Worm (Caenorhabditis elegans) whole organism, L1 larva: ENCODE results near the gene Y53G8AL.1.

Source experiments
- C34B4.2 ChIP-seq: sonication (generic microtip); optimal IDR thresholded peaks from 2 replicates; lab custom pipeline; 2017; ENCODE audit warnings: mild to moderate bottlenecking, missing genetic modification characterization, missing compliant biosample characterization
- F16B12.6 ChIP-seq: fragments of 150-350 bp; optimal IDR thresholded peaks from 2 replicates; lab custom pipeline; 2014; ENCODE audit warnings: missing biosample characterization, missing genetic modification characterization
- alr-1 ChIP-seq: fragments of 200-800 bp; sonication (Bioruptor generic); optimal IDR thresholded peaks from 2 replicates; lab custom pipeline; 2018; ENCODE audit warnings: borderline replicate concordance, mild to moderate bottlenecking, missing genetic modification characterization, missing compliant biosample characterization
- ama-1 ChIP-seq: fragments of 150-350 bp; optimal IDR thresholded peaks from 2 replicates; lab custom pipeline; 2014
- ceh-63 ChIP-seq: fragments of 200-800 bp; sonication (Bioruptor generic); optimal IDR thresholded peaks from 2 replicates; lab custom pipeline; 2018; ENCODE audit warnings: mild to moderate bottlenecking, missing genetic modification characterization, missing compliant biosample characterization
- ceh-88 ChIP-seq: fragments of 200-800 bp; sonication (Bioruptor generic); IDR thresholded peaks from 2 replicates; pipeline ENCODE4 v1.3.6; 2022; ENCODE audit warnings: missing genetic modification characterization, missing compliant biosample characterization
- ceh-90 ChIP-seq: sonication (generic microtip); optimal IDR thresholded peaks from 2 replicates; lab custom pipeline; 2016; ENCODE audit warnings: missing genetic modification characterization, missing compliant biosample characterization
- dsc-1 ChIP-seq: sonication (generic microtip); optimal IDR thresholded peaks from 2 replicates; lab custom pipeline; 2016; ENCODE audit warnings: mild to moderate bottlenecking, missing genetic modification characterization, missing compliant biosample characterization
- efl-1 ChIP-seq, 4 experiments: fragments of 150-350 bp; optimal IDR thresholded peaks in 3 of 4; peaks in 1 of 4; 1 replicate in 1 of 4; 2 replicates in 3 of 4; lab custom pipeline; 2014; ENCODE audit warnings: missing biosample characterization in 2 of 4, missing genetic modification characterization in 2 of 4, missing genetic modification reagents in 2 of 4
- efl-3 ChIP-seq: fragments of 200-800 bp; sonication (Bioruptor generic); optimal IDR thresholded peaks from 2 replicates; lab custom pipeline; 2018; ENCODE audit warnings: mild to moderate bottlenecking, missing genetic modification characterization, missing compliant biosample characterization
- elt-2 ChIP-seq: sonication (generic microtip); optimal IDR thresholded peaks from 2 replicates; lab custom pipeline; 2016; ENCODE audit warnings: missing genetic modification characterization, mild to moderate bottlenecking, inconsistent platforms, missing compliant biosample characterization, missing genetic modification reagents
- elt-3 ChIP-seq, 6 experiments: fragments of 150-350 bp in 1 of 6; sonication (generic microtip); optimal IDR thresholded peaks; 2 replicates each; lab custom pipeline; 2017 to 2018; ENCODE audit warnings: missing biosample characterization in 6 of 6, missing genetic modification characterization in 6 of 6, inconsistent platforms in 1 of 6
- ets-5 ChIP-seq: fragments of 200-800 bp; sonication (Bioruptor generic); IDR thresholded peaks from 2 replicates; pipeline ENCODE4 v1.3.6; 2022; ENCODE audit warnings: missing genetic modification characterization, missing compliant biosample characterization
- fkh-10 ChIP-seq: sonication (generic microtip); optimal IDR thresholded peaks from 2 replicates; lab custom pipeline; 2017; ENCODE audit warnings: missing biosample characterization, missing genetic modification reagents, missing genetic modification characterization
- fkh-4 ChIP-seq: sonication (generic microtip); optimal IDR thresholded peaks from 2 replicates; lab custom pipeline; 2016; ENCODE audit warnings: missing compliant biosample characterization, missing genetic modification characterization, borderline replicate concordance
- fkh-8 ChIP-seq: sonication (generic microtip); optimal IDR thresholded peaks from 2 replicates; lab custom pipeline; 2016; ENCODE audit warnings: mild to moderate bottlenecking, missing genetic modification characterization, missing compliant biosample characterization
- fos-1 ChIP-seq: fragments of 150-350 bp; optimal IDR thresholded peaks from 2 replicates; lab custom pipeline; 2014; ENCODE audit warnings: missing biosample characterization, missing genetic modification characterization
- hlh-4 ChIP-seq: sonication (generic microtip); optimal IDR thresholded peaks from 2 replicates; lab custom pipeline; 2016; ENCODE audit warnings: mild to moderate bottlenecking, missing genetic modification characterization, missing compliant biosample characterization
- irx-1 ChIP-seq: sonication (generic microtip); optimal IDR thresholded peaks from 2 replicates; lab custom pipeline; 2016; ENCODE audit warnings: missing genetic modification characterization, missing compliant biosample characterization
- isw-1 ChIP-seq: fragments of 200-800 bp; sonication (Bioruptor generic); IDR thresholded peaks from 2 replicates; pipeline ENCODE4 v1.3.6; 2022; ENCODE audit warnings: missing genetic modification characterization, missing compliant biosample characterization
- lir-3 ChIP-seq: sonication (generic microtip); optimal IDR thresholded peaks from 2 replicates; lab custom pipeline; 2016; ENCODE audit warnings: mild to moderate bottlenecking, missing genetic modification characterization, moderate library complexity, missing compliant biosample characterization; ENCODE audit not compliant: poor library complexity
- lsy-2 ChIP-seq, 2 experiments: fragments of 150-350 bp; optimal IDR thresholded peaks; 2 replicates each; lab custom pipeline; 2014; ENCODE audit warnings: missing biosample characterization in 2 of 2, missing genetic modification characterization in 2 of 2
- mef-2 ChIP-seq: fragments of 150-350 bp; optimal IDR thresholded peaks from 2 replicates; lab custom pipeline; 2014; ENCODE audit warnings: missing biosample characterization, missing genetic modification characterization
- mep-1 ChIP-seq: fragments of 150-350 bp; optimal IDR thresholded peaks from 2 replicates; lab custom pipeline; 2014; ENCODE audit warnings: missing biosample characterization, missing genetic modification characterization
- nhr-11 ChIP-seq: fragments of 150-350 bp; optimal IDR thresholded peaks from 2 replicates; lab custom pipeline; 2014; ENCODE audit warnings: missing biosample characterization, missing genetic modification characterization
- nhr-12 ChIP-seq: sonication (generic microtip); optimal IDR thresholded peaks from 2 replicates; lab custom pipeline; 2017; ENCODE audit warnings: missing biosample characterization, missing genetic modification characterization
- nhr-237 ChIP-seq: fragments of 150-350 bp; optimal IDR thresholded peaks from 2 replicates; lab custom pipeline; 2014; ENCODE audit warnings: missing biosample characterization, missing genetic modification characterization
- nhr-28 ChIP-seq: fragments of 150-350 bp; optimal IDR thresholded peaks from 2 replicates; lab custom pipeline; 2014; ENCODE audit warnings: missing biosample characterization, missing genetic modification characterization
- nhr-47 ChIP-seq: sonication (generic microtip); optimal IDR thresholded peaks from 2 replicates; lab custom pipeline; 2016; ENCODE audit warnings: mild to moderate bottlenecking, missing genetic modification characterization, moderate library complexity, missing compliant biosample characterization
- nhr-71 ChIP-seq: sonication (generic microtip); optimal IDR thresholded peaks from 2 replicates; lab custom pipeline; 2016; ENCODE audit warnings: mild to moderate bottlenecking, missing genetic modification characterization, moderate library complexity, missing compliant biosample characterization
- nhr-76 ChIP-seq: sonication (generic microtip); optimal IDR thresholded peaks from 2 replicates; lab custom pipeline; 2017; ENCODE audit warnings: missing biosample characterization, missing genetic modification characterization
- nhr-77 ChIP-seq: fragments of 150-350 bp; optimal IDR thresholded peaks from 2 replicates; lab custom pipeline; 2014; ENCODE audit warnings: missing biosample characterization, missing genetic modification characterization
- nhr-84 ChIP-seq: sonication (generic microtip); optimal IDR thresholded peaks from 2 replicates; lab custom pipeline; 2017; ENCODE audit warnings: missing biosample characterization, missing genetic modification characterization
- nhr-85 ChIP-seq: sonication (generic microtip); peaks from one replicate; lab custom pipeline; 2016; ENCODE audit warnings: missing genetic modification characterization, inconsistent platforms, missing compliant biosample characterization
- pag-3 ChIP-seq: sonication (generic microtip); optimal IDR thresholded peaks from 2 replicates; lab custom pipeline; 2017; ENCODE audit warnings: missing genetic modification characterization, mild to moderate bottlenecking, missing compliant biosample characterization, antibody characterized with exemption, borderline replicate concordance; ENCODE audit not compliant: insufficient read depth
- rnt-1 ChIP-seq: sonication (generic microtip); optimal IDR thresholded peaks from 2 replicates; lab custom pipeline; 2016; ENCODE audit warnings: mild to moderate bottlenecking, missing genetic modification characterization, moderate library complexity, missing compliant biosample characterization
- snpc-4 ChIP-seq: fragments of 150-350 bp; optimal IDR thresholded peaks from 2 replicates; lab custom pipeline; 2014; ENCODE audit warnings: missing biosample characterization, missing genetic modification characterization
- snu-23 ChIP-seq: sonication (generic microtip); optimal IDR thresholded peaks from 2 replicates; lab custom pipeline; 2016; ENCODE audit warnings: missing genetic modification characterization, missing compliant biosample characterization
- sptf-1 ChIP-seq: fragments of 150-350 bp; optimal IDR thresholded peaks from 2 replicates; lab custom pipeline; 2014; ENCODE audit warnings: missing biosample characterization, missing genetic modification characterization
- sup-37 ChIP-seq: fragments of 200-800 bp; sonication (Bioruptor generic); optimal IDR thresholded peaks from 2 replicates; lab custom pipeline; 2018; ENCODE audit warnings: mild to moderate bottlenecking, missing genetic modification characterization, missing compliant biosample characterization
- tbx-2 ChIP-seq: sonication (generic microtip); optimal IDR thresholded peaks from 2 replicates; lab custom pipeline; 2016; ENCODE audit warnings: missing genetic modification characterization, missing compliant biosample characterization
- tlp-1 ChIP-seq: fragments of 150-350 bp; optimal IDR thresholded peaks from 2 replicates; lab custom pipeline; 2014; ENCODE audit warnings: missing biosample characterization, missing genetic modification characterization
- unc-130 ChIP-seq: fragments of 150-350 bp; optimal IDR thresholded peaks from 2 replicates; lab custom pipeline; 2017; ENCODE audit warnings: missing biosample characterization, missing genetic modification characterization, inconsistent platforms
- unc-30 ChIP-seq: sonication (generic microtip); optimal IDR thresholded peaks from 2 replicates; lab custom pipeline; 2017; ENCODE audit warnings: missing biosample characterization, missing genetic modification characterization
- unc-86 ChIP-seq: sonication (generic microtip); optimal IDR thresholded peaks from 2 replicates; lab custom pipeline; 2016; ENCODE audit warnings: missing genetic modification characterization, missing compliant biosample characterization
- vab-15 ChIP-seq: sonication (generic microtip); optimal IDR thresholded peaks from 2 replicates; lab custom pipeline; 2017; ENCODE audit warnings: missing genotype, mild to moderate bottlenecking, missing genetic modification characterization, missing compliant biosample characterization
- zag-1 ChIP-seq: fragments of 150-350 bp; optimal IDR thresholded peaks from 2 replicates; lab custom pipeline; 2014; ENCODE audit warnings: missing biosample characterization, missing genetic modification characterization
- zip-4 ChIP-seq: fragments of 200-800 bp; sonication (Bioruptor generic); optimal IDR thresholded peaks from 2 replicates; lab custom pipeline; 2018; ENCODE audit warnings: mild to moderate bottlenecking, missing genetic modification characterization, moderate library complexity, missing compliant biosample characterization
- ztf-11 ChIP-seq, 2 experiments: sonication (generic microtip); optimal IDR thresholded peaks; 2 replicates each; lab custom pipeline; 2016 to 2017; ENCODE audit warnings: missing genetic modification characterization in 2 of 2, missing biosample characterization in 1 of 2, missing compliant biosample characterization in 1 of 2
- ztf-4 ChIP-seq: fragments of 150-350 bp; optimal IDR thresholded peaks from 2 replicates; lab custom pipeline; 2014; ENCODE audit warnings: missing biosample characterization, missing genetic modification characterization

Gene Y53G8AL.1

DNA sequence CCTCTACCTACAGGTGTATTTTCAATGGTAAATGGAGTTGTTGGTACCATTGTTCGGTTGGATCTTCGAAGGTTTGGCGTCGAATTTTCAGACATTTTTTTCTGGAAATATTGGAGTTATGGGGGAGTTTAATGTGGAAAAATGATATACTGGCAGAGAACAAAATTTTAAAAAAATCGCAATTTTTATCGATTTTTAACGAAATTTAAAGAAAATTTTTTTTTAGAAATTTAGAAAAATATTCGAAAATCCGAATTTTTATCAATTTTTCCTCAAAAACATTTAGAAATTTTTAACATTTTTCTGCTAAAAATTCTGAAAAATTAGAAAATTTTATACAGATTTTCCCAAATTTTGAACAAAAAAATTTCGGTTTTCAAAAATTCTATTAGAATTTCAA, 45.7 kb downstream of the Y53G8AL.1 start, which contains the start of gene Y53G8AM.8:
TSS of gene Y53G8AM.8 (minus strand) at position 101 of the 400 bp plus-strand sequence.
- TF ChIP-seq ztf-11 (tag; optimal IDR thresholded peaks at IDR 0.05; lab: Kevin White, UChicago) = no peak
- TF ChIP-seq snpc-4 (tag; lab: Kevin White, UChicago) = no peak
- TF ChIP-seq elt-3 (tag; optimal IDR thresholded peaks at IDR 0.05; lab: Kevin White, UChicago) = no peak
- no peak for TF ChIP-seq nhr-76 (tag; lab: Kevin White, UChicago)
- TF ChIP-seq, all 84 proteins: peak for 0

DNA sequence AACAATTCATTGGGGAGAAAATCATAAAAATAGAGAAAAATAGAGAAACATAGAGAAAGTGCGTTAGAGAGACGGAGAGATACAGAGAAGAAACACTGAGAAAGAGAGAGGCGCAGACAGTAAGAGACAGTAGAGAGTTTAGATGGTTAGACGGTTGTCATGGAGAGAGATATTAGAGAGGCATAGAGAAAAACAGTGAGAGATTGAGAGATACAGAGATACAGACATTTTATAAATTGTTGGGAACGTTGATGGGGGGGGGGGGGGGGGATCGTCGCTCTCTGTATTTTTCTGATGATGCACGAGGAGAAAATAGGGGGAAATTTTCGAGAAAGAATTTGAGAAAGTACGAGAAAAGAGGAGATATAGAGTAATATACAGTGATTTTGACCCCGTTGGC, 46.4 kb downstream of the Y53G8AL.1 start:
- TF ChIP-seq nhr-47 (tag; lab: Kevin White, UChicago) (peak; percentile 92), unc-130 (tag; lab: Kevin White, UChicago) (no peak), nhr-76 (tag; lab: Kevin White, UChicago) (no peak), fkh-8 (tag; lab: Kevin White, UChicago) (peak; percentile 67), ets-5 (GFP tag; lab: Robert Waterston, UW) (no peak), snu-23 (GFP tag; lab: Kevin White, UChicago) (peak; percentile 95), nhr-237 (peak; percentile 21), nhr-71 (tag; lab: Kevin White, UChicago) (peak; percentile 95), fkh-4 (tag; lab: Kevin White, UChicago) (peak; percentile 22), nhr-85 (peak; percentile 99), efl-1 (optimal IDR thresholded peaks at IDR 0.05; lab: Kevin White, UChicago) (peak; percentile 88 to 95), efl-1 (GFP tag; optimal IDR thresholded peaks at IDR 0.05 in 1 of 2; lab: Kevin White, UChicago) (peak; percentile 63 to 97), nhr-28 (no peak), mep-1 (peak; percentile 90), ztf-11 (tag; optimal IDR thresholded peaks at IDR 0.05; lab: Kevin White, UChicago) (peak in 1 of 2 experiments; percentile 71), zip-4 (peak; percentile 57), fkh-10 (GFP tag; lab: Kevin White, UChicago) (no peak), ama-1 (lab: Kevin White, UChicago) (no peak), alr-1 (tag; lab: Kevin White, UChicago) (no peak), tlp-1 (tag; lab: Kevin White, UChicago) (no peak), nhr-12 (tag; lab: Kevin White, UChicago) (no peak), elt-2 (tag; lab: Kevin White, UChicago) (peak; percentile 52), unc-30 (tag; lab: Kevin White, UChicago) (no peak), C34B4.2 (no peak), nhr-11 (peak; percentile 92), ceh-88 (GFP tag; lab: Robert Waterston, UW) (no peak), sptf-1 (tag; lab: Kevin White, UChicago) (no peak), efl-3 (GFP tag; lab: Kevin White, UChicago) (no peak), ceh-63 (GFP tag; lab: Kevin White, UChicago) (no peak), elt-3 (tag; optimal IDR thresholded peaks at IDR 0.05; lab: Kevin White, UChicago) (peak in 3 of 6 experiments; percentile 2 to 68 (median 44)), irx-1 (tag; lab: Kevin White, UChicago) (peak; percentile 79), unc-86 (tag; lab: Kevin White, UChicago) (peak; percentile 72), F16B12.6 (tag; lab: Kevin White, UChicago) (peak; percentile 1), pag-3 (tag; lab: Kevin White, UChicago) (no peak), dsc-1 (tag; lab: Kevin White, UChicago) (peak; percentile 82), ztf-4 (peak; percentile 79), rnt-1 (tag; lab: Kevin White, UChicago) (peak; percentile 85), ceh-90 (no peak), zag-1 (tag; lab: Kevin White, UChicago) (no peak), lsy-2 (tag; optimal IDR thresholded peaks at IDR 0.05; lab: Kevin White, UChicago) (peak; percentile 84 to 90), tbx-2 (peak; percentile 85), mef-2 (tag; lab: Kevin White, UChicago) (no peak), isw-1 (peak; percentile 72), nhr-77 (peak; percentile 40), nhr-84 (tag; lab: Kevin White, UChicago) (no peak), lir-3 (tag; lab: Kevin White, UChicago) (no peak), sup-37 (peak; percentile 64), snpc-4 (tag; lab: Kevin White, UChicago) (peak; percentile 46), vab-15 (peak; percentile 26), fos-1 (tag; lab: Kevin White, UChicago) (peak; percentile 66), hlh-4 (tag; lab: Kevin White, UChicago) (no peak)
